Worm (Caenorhabditis elegans): ENCODE data around the gene sto-4.

Gene sto-4

ce11 chrX:11656519-11657006, 12.6 kb downstream of the sto-4 start, which contains the start of gene T04F8.2:
Gene T04F8.2 (minus strand): TSS chrX:11656569.
- TF ChIP-seq ces-1 (GFP tag; optimal IDR thresholded peaks at IDR 0.05) (peak; percentile 53), drap-1 (GFP tag; optimal IDR thresholded peaks at IDR 0.05) (no peak), unc-62 (GFP tag; optimal IDR thresholded peaks at IDR 0.05) (peak; percentile 8), mab-5 (tag; optimal IDR thresholded peaks at IDR 0.05) (no peak), nhr-12 (tag; optimal IDR thresholded peaks at IDR 0.05) (no peak), blmp-1 (tag; optimal IDR thresholded peaks at IDR 0.05) (no peak), tbx-8 (GFP tag; optimal IDR thresholded peaks at IDR 0.05) (no peak), ham-2 (GFP tag; optimal IDR thresholded peaks at IDR 0.05) (no peak), ztf-11 (tag; optimal IDR thresholded peaks at IDR 0.05) (no peak), lin-13 (tag; optimal IDR thresholded peaks at IDR 0.05) (peak; percentile 47), unc-120 (tag; optimal IDR thresholded peaks at IDR 0.05; ENCODE audit: poor library complexity, severe bottlenecking) (peak; percentile 78), pha-4 (tag; optimal IDR thresholded peaks at IDR 0.05) (peak; percentile 63), elt-1 (tag; optimal IDR thresholded peaks at IDR 0.05; ENCODE audit: borderline replicate concordance, insufficient read depth) (no peak), snpc-4 (tag; optimal IDR thresholded peaks at IDR 0.05) (no peak), unc-39 (tag; optimal IDR thresholded peaks at IDR 0.05) (no peak), mep-1 (tag; optimal IDR thresholded peaks at IDR 0.05) (peak; percentile 64), nhr-2 (tag; optimal IDR thresholded peaks at IDR 0.05) (no peak), nhr-28 (tag; optimal IDR thresholded peaks at IDR 0.05) (peak; percentile 56), hlh-1 (tag; optimal IDR thresholded peaks at IDR 0.05) (peak; percentile 28), sptf-1 (tag; optimal IDR thresholded peaks at IDR 0.05) (peak; percentile 24), ceh-39 (tag; optimal IDR thresholded peaks at IDR 0.05) (peak; percentile 60), ceh-83 (GFP tag; optimal IDR thresholded peaks at IDR 0.05) (peak; percentile 22), ceh-43 (GFP tag; optimal IDR thresholded peaks at IDR 0.05) (no peak), flh-1 (GFP tag; optimal IDR thresholded peaks at IDR 0.05) (no peak)

- TF ChIP-seq nhr-76 (tag; optimal IDR thresholded peaks at IDR 0.05) (no peak), bed-3 (GFP tag; optimal IDR thresholded peaks at IDR 0.05) (no peak), elt-3 (tag; optimal IDR thresholded peaks at IDR 0.05) (no peak), zip-8 (tag; optimal IDR thresholded peaks at IDR 0.05) (no peak), nhr-28 (tag; optimal IDR thresholded peaks at IDR 0.05) (no peak), tbx-8 (GFP tag; optimal IDR thresholded peaks at IDR 0.05) (no peak), nhr-237 (tag; optimal IDR thresholded peaks at IDR 0.05) (no peak), unc-62 (GFP tag; optimal IDR thresholded peaks at IDR 0.05) (no peak), elt-1 (tag; optimal IDR thresholded peaks at IDR 0.05; ENCODE audit: borderline replicate concordance, insufficient read depth) (no peak), lin-32 (GFP tag; optimal IDR thresholded peaks at IDR 0.05) (no peak), lin-13 (tag; optimal IDR thresholded peaks at IDR 0.05) (no peak), nhr-2 (tag; optimal IDR thresholded peaks at IDR 0.05) (no peak), sptf-1 (tag; optimal IDR thresholded peaks at IDR 0.05) (no peak), hlh-1 (tag; optimal IDR thresholded peaks at IDR 0.05) (no peak), M03D4.4 (tag; optimal IDR thresholded peaks at IDR 0.05) (no peak), blmp-1 (tag; optimal IDR thresholded peaks at IDR 0.05) (no peak), unc-39 (tag; optimal IDR thresholded peaks at IDR 0.05) (no peak), ham-2 (GFP tag; optimal IDR thresholded peaks at IDR 0.05) (no peak), flh-1 (GFP tag; optimal IDR thresholded peaks at IDR 0.05) (no peak)
These were observed 14.4 kb downstream of the sto-4 start, which contains the start of gene T04F8.3 for ce11 chrX:11658331-11658730. Gene T04F8.3 (plus strand): TSS chrX:11658631.

DNA sequence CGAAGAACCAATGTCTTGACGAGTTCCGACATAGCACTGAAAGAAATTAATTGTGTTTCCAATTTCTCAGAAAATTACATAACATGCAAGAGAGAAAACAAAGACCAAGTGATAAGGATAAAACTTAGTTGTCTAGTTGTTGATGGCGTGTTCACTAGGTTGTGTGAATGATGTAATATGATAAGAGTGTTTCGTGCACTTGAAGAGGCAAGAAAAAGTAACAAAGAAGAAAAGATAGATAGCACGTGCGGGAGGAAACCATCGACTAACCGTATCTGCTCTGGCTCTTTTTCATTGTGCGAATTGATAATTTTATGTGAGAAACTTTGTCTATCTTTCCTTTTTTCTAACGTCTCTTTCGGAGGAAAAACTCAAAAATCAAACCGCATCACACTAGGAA, 17.7 kb downstream of the sto-4 start, which contains the start of gene sfxn-1.5:
TSS of gene sfxn-1.5 (minus strand) at position 36 of the 400 bp plus-strand sequence.
- TF ChIP-seq sem-2 (GFP tag; optimal IDR thresholded peaks at IDR 0.05) (no peak), ztf-11 (tag; optimal IDR thresholded peaks at IDR 0.05) (no peak), pha-4 (tag; optimal IDR thresholded peaks at IDR 0.05) (no peak), nhr-28 (tag; optimal IDR thresholded peaks at IDR 0.05) (no peak), hlh-1 (tag; optimal IDR thresholded peaks at IDR 0.05) (no peak), mls-2 (tag; optimal IDR thresholded peaks at IDR 0.05) (no peak), ceh-83 (GFP tag; optimal IDR thresholded peaks at IDR 0.05) (no peak), zip-8 (tag; optimal IDR thresholded peaks at IDR 0.05) (no peak), unc-62 (GFP tag; optimal IDR thresholded peaks at IDR 0.05) (no peak), bed-3 (GFP tag; optimal IDR thresholded peaks at IDR 0.05) (no peak), mep-1 (tag; optimal IDR thresholded peaks at IDR 0.05) (no peak), drap-1 (GFP tag; optimal IDR thresholded peaks at IDR 0.05) (no peak), elt-3 (tag; optimal IDR thresholded peaks at IDR 0.05) (no peak), lin-32 (GFP tag; optimal IDR thresholded peaks at IDR 0.05) (no peak)

DNA sequence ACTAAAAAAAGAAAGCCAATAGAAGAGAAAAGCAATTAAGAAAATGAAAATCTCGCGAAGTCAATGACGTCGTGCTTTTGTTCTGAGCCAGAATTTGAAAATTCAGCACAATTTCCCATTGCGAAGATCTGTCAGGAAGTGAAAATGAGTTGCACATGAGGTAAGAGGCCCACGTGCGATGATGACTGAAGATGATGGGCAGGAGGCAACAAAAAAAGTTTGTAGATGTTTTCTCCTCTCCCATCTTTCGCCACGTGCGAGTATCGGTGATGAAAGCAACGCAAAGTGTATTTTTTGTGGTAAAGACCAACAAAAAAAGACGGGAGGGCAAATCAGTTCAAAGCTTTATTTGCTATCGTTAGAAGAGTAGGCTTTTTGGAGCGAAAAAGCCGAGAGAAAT, 18.1 kb downstream of the sto-4 start:
- TF ChIP-seq nhr-12 (tag; optimal IDR thresholded peaks at IDR 0.05) (no peak), unc-120 (tag; optimal IDR thresholded peaks at IDR 0.05; ENCODE audit: poor library complexity, severe bottlenecking) (no peak), cnd-1 (tag; optimal IDR thresholded peaks at IDR 0.05) (no peak), flh-1 (GFP tag; optimal IDR thresholded peaks at IDR 0.05) (no peak)
